Worm (Caenorhabditis elegans) whole organism, L1 larva: ENCODE data around the gene his-41.
A peak's percentile ranks its signal among the peaks of the same experiment; 100 is the strongest.

Experiments
- C16A3.4 ChIP-seq: fragments of 150-350 bp; optimal IDR thresholded peaks from 2 replicates; lab custom pipeline; 2014; ENCODE audit warnings: missing biosample characterization, missing genetic modification characterization
- F16B12.6 ChIP-seq: fragments of 150-350 bp; optimal IDR thresholded peaks from 2 replicates; lab custom pipeline; 2014; ENCODE audit warnings: missing biosample characterization, missing genetic modification characterization
- Y116A8C.19 ChIP-seq: sonication (generic microtip); optimal IDR thresholded peaks from 2 replicates; lab custom pipeline; 2016; ENCODE audit warnings: missing compliant biosample characterization, missing genetic modification characterization, borderline replicate concordance
- aha-1 ChIP-seq: fragments of 150-350 bp; optimal IDR thresholded peaks from 2 replicates; lab custom pipeline; 2014; ENCODE audit warnings: missing biosample characterization, missing genetic modification characterization
- aly-2 ChIP-seq: fragments of 150-350 bp; optimal IDR thresholded peaks from 2 replicates; lab custom pipeline; 2014; ENCODE audit warnings: missing biosample characterization, missing genetic modification characterization
- ama-1 ChIP-seq: fragments of 150-350 bp; optimal IDR thresholded peaks from 2 replicates; lab custom pipeline; 2014
- ceh-63 ChIP-seq: fragments of 200-800 bp; sonication (Bioruptor generic); optimal IDR thresholded peaks from 2 replicates; lab custom pipeline; 2018; ENCODE audit warnings: mild to moderate bottlenecking, missing genetic modification characterization, missing compliant biosample characterization
- ceh-82 ChIP-seq, 3 experiments: fragments of 150-350 bp in 1 of 3; sonication (generic microtip) in 2 of 3; optimal IDR thresholded peaks; 2 replicates each; lab custom pipeline; 2014 to 2017; ENCODE audit warnings: missing biosample characterization in 3 of 3, missing genetic modification characterization in 3 of 3
- ceh-90 ChIP-seq: sonication (generic microtip); optimal IDR thresholded peaks from 2 replicates; lab custom pipeline; 2016; ENCODE audit warnings: missing genetic modification characterization, missing compliant biosample characterization
- dsc-1 ChIP-seq: sonication (generic microtip); optimal IDR thresholded peaks from 2 replicates; lab custom pipeline; 2016; ENCODE audit warnings: mild to moderate bottlenecking, missing genetic modification characterization, missing compliant biosample characterization
- efl-1 ChIP-seq, 4 experiments: fragments of 150-350 bp; optimal IDR thresholded peaks in 3 of 4; peaks in 1 of 4; 1 replicate in 1 of 4; 2 replicates in 3 of 4; lab custom pipeline; 2014; ENCODE audit warnings: missing biosample characterization in 2 of 4, missing genetic modification characterization in 2 of 4, missing genetic modification reagents in 2 of 4
- egl-13 ChIP-seq: sonication (generic microtip); optimal IDR thresholded peaks from 2 replicates; lab custom pipeline; 2016; ENCODE audit warnings: missing genotype, missing genetic modification reagents, missing genetic modification characterization, missing compliant biosample characterization
- egl-27 ChIP-seq, 2 experiments: fragments of 150-350 bp in 1 of 2; sonication (generic microtip); optimal IDR thresholded peaks; 3 replicates each; lab custom pipeline; 2017 to 2018; ENCODE audit warnings: missing biosample characterization in 2 of 2, missing genetic modification characterization in 2 of 2, missing genetic modification reagents in 2 of 2
- elt-2 ChIP-seq: sonication (generic microtip); optimal IDR thresholded peaks from 2 replicates; lab custom pipeline; 2016; ENCODE audit warnings: missing genetic modification characterization, mild to moderate bottlenecking, inconsistent platforms, missing compliant biosample characterization, missing genetic modification reagents
- fkh-10 ChIP-seq: sonication (generic microtip); optimal IDR thresholded peaks from 2 replicates; lab custom pipeline; 2017; ENCODE audit warnings: missing biosample characterization, missing genetic modification reagents, missing genetic modification characterization
- fkh-4 ChIP-seq: sonication (generic microtip); optimal IDR thresholded peaks from 2 replicates; lab custom pipeline; 2016; ENCODE audit warnings: missing compliant biosample characterization, missing genetic modification characterization, borderline replicate concordance
- fkh-8 ChIP-seq: sonication (generic microtip); optimal IDR thresholded peaks from 2 replicates; lab custom pipeline; 2016; ENCODE audit warnings: mild to moderate bottlenecking, missing genetic modification characterization, missing compliant biosample characterization
- grh-1 ChIP-seq: fragments of 200-800 bp; sonication (Bioruptor generic); IDR thresholded peaks from 2 replicates; pipeline ENCODE4 v1.3.6; 2022; ENCODE audit warnings: missing genetic modification reagents, missing genetic modification characterization, missing compliant biosample characterization
- hlh-4 ChIP-seq: sonication (generic microtip); optimal IDR thresholded peaks from 2 replicates; lab custom pipeline; 2016; ENCODE audit warnings: mild to moderate bottlenecking, missing genetic modification characterization, missing compliant biosample characterization
- hpl-2 ChIP-seq: fragments of 150-350 bp; optimal IDR thresholded peaks from 2 replicates; lab custom pipeline; 2014; ENCODE audit warnings: missing biosample characterization, missing genetic modification reagents, missing genetic modification characterization
- irx-1 ChIP-seq: sonication (generic microtip); optimal IDR thresholded peaks from 2 replicates; lab custom pipeline; 2016; ENCODE audit warnings: missing genetic modification characterization, missing compliant biosample characterization
- isw-1 ChIP-seq: fragments of 200-800 bp; sonication (Bioruptor generic); IDR thresholded peaks from 2 replicates; pipeline ENCODE4 v1.3.6; 2022; ENCODE audit warnings: missing genetic modification characterization, missing compliant biosample characterization
- lin-13 ChIP-seq: fragments of 150-350 bp; optimal IDR thresholded peaks from 2 replicates; lab custom pipeline; 2014; ENCODE audit warnings: missing biosample characterization, missing genetic modification reagents, missing genetic modification characterization
- lin-14 ChIP-seq: fragments of 200-800 bp; sonication (Bioruptor generic); optimal IDR thresholded peaks from 2 replicates; lab custom pipeline; 2018; ENCODE audit warnings: mild to moderate bottlenecking, missing genetic modification characterization, moderate library complexity, missing compliant biosample characterization
- lin-15B ChIP-seq: fragments of 150-350 bp; sonication (generic microtip); optimal IDR thresholded peaks from 3 replicates; lab custom pipeline; 2014; ENCODE audit warnings: missing biosample characterization, missing genetic modification characterization
- lin-39 ChIP-seq: fragments of 150-350 bp; optimal IDR thresholded peaks from 2 replicates; lab custom pipeline; 2014; ENCODE audit warnings: missing biosample characterization, missing genetic modification reagents, missing genetic modification characterization
- lir-3 ChIP-seq: sonication (generic microtip); optimal IDR thresholded peaks from 2 replicates; lab custom pipeline; 2016; ENCODE audit warnings: mild to moderate bottlenecking, missing genetic modification characterization, moderate library complexity, missing compliant biosample characterization; ENCODE audit not compliant: poor library complexity
- mdl-1 ChIP-seq, 2 experiments: fragments of 150-350 bp; optimal IDR thresholded peaks; 2 replicates each; lab custom pipeline; 2014 to 2017; ENCODE audit warnings: missing biosample characterization in 2 of 2, missing genetic modification characterization in 2 of 2, inconsistent platforms in 1 of 2
- mep-1 ChIP-seq: fragments of 150-350 bp; optimal IDR thresholded peaks from 2 replicates; lab custom pipeline; 2014; ENCODE audit warnings: missing biosample characterization, missing genetic modification characterization
- nhr-12 ChIP-seq: sonication (generic microtip); optimal IDR thresholded peaks from 2 replicates; lab custom pipeline; 2017; ENCODE audit warnings: missing biosample characterization, missing genetic modification characterization
- nhr-19 ChIP-seq: fragments of 200-800 bp; sonication (Bioruptor generic); conservative IDR thresholded peaks from 2 replicates; pipeline ENCODE4 v1.3.6; 2022; ENCODE audit warnings: missing genetic modification characterization, missing compliant biosample characterization
- nhr-28 ChIP-seq: fragments of 150-350 bp; optimal IDR thresholded peaks from 2 replicates; lab custom pipeline; 2014; ENCODE audit warnings: missing biosample characterization, missing genetic modification characterization
- nhr-71 ChIP-seq: sonication (generic microtip); optimal IDR thresholded peaks from 2 replicates; lab custom pipeline; 2016; ENCODE audit warnings: mild to moderate bottlenecking, missing genetic modification characterization, moderate library complexity, missing compliant biosample characterization
- nhr-76 ChIP-seq: sonication (generic microtip); optimal IDR thresholded peaks from 2 replicates; lab custom pipeline; 2017; ENCODE audit warnings: missing biosample characterization, missing genetic modification characterization
- nhr-85 ChIP-seq: sonication (generic microtip); peaks from one replicate; lab custom pipeline; 2016; ENCODE audit warnings: missing genetic modification characterization, inconsistent platforms, missing compliant biosample characterization
- nhr-90 ChIP-seq: sonication (generic microtip); optimal IDR thresholded peaks from 2 replicates; lab custom pipeline; 2016; ENCODE audit warnings: mild to moderate bottlenecking, missing genetic modification characterization, missing compliant biosample characterization; ENCODE audit not compliant: poor library complexity
- pag-3 ChIP-seq: sonication (generic microtip); optimal IDR thresholded peaks from 2 replicates; lab custom pipeline; 2017; ENCODE audit warnings: missing genetic modification characterization, mild to moderate bottlenecking, missing compliant biosample characterization, antibody characterized with exemption, borderline replicate concordance; ENCODE audit not compliant: insufficient read depth
- pax-3 ChIP-seq: fragments of 200-800 bp; sonication (Bioruptor generic); optimal IDR thresholded peaks from 2 replicates; lab custom pipeline; 2018; ENCODE audit warnings: mild to moderate bottlenecking, missing genetic modification characterization, moderate library complexity, missing compliant biosample characterization
- rnt-1 ChIP-seq: sonication (generic microtip); optimal IDR thresholded peaks from 2 replicates; lab custom pipeline; 2016; ENCODE audit warnings: mild to moderate bottlenecking, missing genetic modification characterization, moderate library complexity, missing compliant biosample characterization
- snpc-4 ChIP-seq: fragments of 150-350 bp; optimal IDR thresholded peaks from 2 replicates; lab custom pipeline; 2014; ENCODE audit warnings: missing biosample characterization, missing genetic modification characterization
- snu-23 ChIP-seq: sonication (generic microtip); optimal IDR thresholded peaks from 2 replicates; lab custom pipeline; 2016; ENCODE audit warnings: missing genetic modification characterization, missing compliant biosample characterization
- sox-4 ChIP-seq: sonication (generic microtip); optimal IDR thresholded peaks from 2 replicates; lab custom pipeline; 2016; ENCODE audit warnings: missing genetic modification characterization, missing compliant biosample characterization
- sptf-1 ChIP-seq: fragments of 150-350 bp; optimal IDR thresholded peaks from 2 replicates; lab custom pipeline; 2014; ENCODE audit warnings: missing biosample characterization, missing genetic modification characterization
- sup-37 ChIP-seq: fragments of 200-800 bp; sonication (Bioruptor generic); optimal IDR thresholded peaks from 2 replicates; lab custom pipeline; 2018; ENCODE audit warnings: mild to moderate bottlenecking, missing genetic modification characterization, missing compliant biosample characterization
- tbx-2 ChIP-seq: sonication (generic microtip); optimal IDR thresholded peaks from 2 replicates; lab custom pipeline; 2016; ENCODE audit warnings: missing genetic modification characterization, missing compliant biosample characterization
- unc-130 ChIP-seq: fragments of 150-350 bp; optimal IDR thresholded peaks from 2 replicates; lab custom pipeline; 2017; ENCODE audit warnings: missing biosample characterization, missing genetic modification characterization, inconsistent platforms
- unc-30 ChIP-seq: sonication (generic microtip); optimal IDR thresholded peaks from 2 replicates; lab custom pipeline; 2017; ENCODE audit warnings: missing biosample characterization, missing genetic modification characterization
- unc-86 ChIP-seq: sonication (generic microtip); optimal IDR thresholded peaks from 2 replicates; lab custom pipeline; 2016; ENCODE audit warnings: missing genetic modification characterization, missing compliant biosample characterization
- vab-15 ChIP-seq: sonication (generic microtip); optimal IDR thresholded peaks from 2 replicates; lab custom pipeline; 2017; ENCODE audit warnings: missing genotype, mild to moderate bottlenecking, missing genetic modification characterization, missing compliant biosample characterization
- xbp-1 ChIP-seq: sonication (generic microtip); optimal IDR thresholded peaks from 2 replicates; lab custom pipeline; 2016; ENCODE audit warnings: missing genetic modification characterization, missing compliant biosample characterization
- ztf-11 ChIP-seq, 2 experiments: sonication (generic microtip); optimal IDR thresholded peaks; 2 replicates each; lab custom pipeline; 2016 to 2017; ENCODE audit warnings: missing genetic modification characterization in 2 of 2, missing biosample characterization in 1 of 2, missing compliant biosample characterization in 1 of 2

Gene his-41

ce11 chrV:9582594-9583322 is 37.4 kb downstream of the his-41 start, which contains the start of gene rtfo-1 (continued):
- TF ChIP-seq fkh-4 (tag; lab: Kevin White, UChicago), result no peak
- TF ChIP-seq ceh-82 (tag; optimal IDR thresholded peaks at IDR 0.05; lab: Kevin White, UChicago), result peak; percentile 7 to 36 (median 35)
- no peak for TF ChIP-seq ceh-90
- TF ChIP-seq aly-2 (tag; lab: Kevin White, UChicago), result no peak
- peak; percentile 29 for TF ChIP-seq nhr-19 (GFP tag; lab: Robert Waterston, UW)
- TF ChIP-seq hlh-4 (tag; lab: Kevin White, UChicago), result no peak
- TF ChIP-seq rnt-1 (tag; lab: Kevin White, UChicago), result peak; percentile 62
- no peak for TF ChIP-seq nhr-28 (tag; lab: Kevin White, UChicago)
- peak; percentile 31 for TF ChIP-seq lir-3 (tag; lab: Kevin White, UChicago)
- peak; percentile 46 for TF ChIP-seq mep-1 (tag; lab: Kevin White, UChicago)
- TF ChIP-seq Y116A8C.19 (tag; lab: Kevin White, UChicago), result no peak
- peak; percentile 54 for TF ChIP-seq xbp-1
- peak; percentile 30 for TF ChIP-seq irx-1 (tag; lab: Kevin White, UChicago)
- TF ChIP-seq lin-39 (tag; lab: Kevin White, UChicago), result no peak
- no peak for TF ChIP-seq ama-1 (lab: Kevin White, UChicago)
- no peak for TF ChIP-seq nhr-76 (tag; lab: Kevin White, UChicago)
- TF ChIP-seq isw-1, result no peak
- peak; percentile 25 for TF ChIP-seq C16A3.4 (tag; lab: Kevin White, UChicago)
- TF ChIP-seq lin-15B (tag; lab: Kevin White, UChicago), result no peak
- TF ChIP-seq nhr-85, result peak; percentile 75
- no peak for TF ChIP-seq fkh-10 (GFP tag; lab: Kevin White, UChicago)
- TF ChIP-seq mdl-1 (tag; optimal IDR thresholded peaks at IDR 0.05; lab: Kevin White, UChicago), result peak in 1 of 2 experiments; percentile 48
- no peak for TF ChIP-seq pag-3
- no peak for TF ChIP-seq sox-4 (tag; lab: Kevin White, UChicago)
- peak in 1 of 2 experiments; percentile 7 for TF ChIP-seq ztf-11 (tag; optimal IDR thresholded peaks at IDR 0.05; lab: Kevin White, UChicago)
- no peak for TF ChIP-seq egl-27 (tag; optimal IDR thresholded peaks at IDR 0.05; lab: Kevin White, UChicago)
- TF ChIP-seq nhr-71, result peak; percentile 58
- TF ChIP-seq vab-15, result no peak
- TF ChIP-seq ceh-63 (GFP tag; lab: Kevin White, UChicago), result no peak
- no peak for TF ChIP-seq pax-3 (tag; lab: Kevin White, UChicago)
- peak; percentile 60 for TF ChIP-seq snu-23 (GFP tag; lab: Kevin White, UChicago)
- no peak for TF ChIP-seq sptf-1 (tag; lab: Kevin White, UChicago)
- TF ChIP-seq unc-30 (tag; lab: Kevin White, UChicago), result no peak
- TF ChIP-seq aha-1 (tag; lab: Kevin White, UChicago), result no peak
- peak; percentile 22 for TF ChIP-seq elt-2 (tag; lab: Kevin White, UChicago)
- TF ChIP-seq sup-37 (GFP tag; lab: Kevin White, UChicago), result no peak
- TF ChIP-seq dsc-1 (tag; lab: Kevin White, UChicago), result peak; percentile 35
- peak; percentile 39 for TF ChIP-seq tbx-2 (tag; lab: Kevin White, UChicago)
- TF ChIP-seq grh-1, result no peak
- TF ChIP-seq unc-86 (tag; lab: Kevin White, UChicago), result peak; percentile 23
- TF ChIP-seq efl-1 (optimal IDR thresholded peaks at IDR 0.05; lab: Kevin White, UChicago), result peak; percentile 37 to 51
- peak; percentile 17 to 96 for TF ChIP-seq efl-1 (GFP tag; optimal IDR thresholded peaks at IDR 0.05 in 1 of 2; lab: Kevin White, UChicago)
- peak; percentile 38 for TF ChIP-seq snpc-4 (tag; lab: Kevin White, UChicago)
- TF ChIP-seq nhr-12 (tag; lab: Kevin White, UChicago), result no peak
- TF ChIP-seq hpl-2 (GFP tag; lab: Kevin White, UChicago), result peak; percentile 38
- TF ChIP-seq unc-130, result peak; percentile 44
- no peak for TF ChIP-seq fkh-8 (tag; lab: Kevin White, UChicago)
- TF ChIP-seq lin-13 (GFP tag; lab: Kevin White, UChicago), result peak; percentile 38
- no peak for TF ChIP-seq egl-13 (tag; lab: Kevin White, UChicago)
- peak; percentile 69 for TF ChIP-seq nhr-90 (tag; lab: Kevin White, UChicago)
- TF ChIP-seq F16B12.6, result no peak
- peak; percentile 41 for TF ChIP-seq lin-14 (GFP tag; lab: Kevin White, UChicago)
